Fruit fly (Drosophila melanogaster) whole organism, embryonic: ENCODE results near the gene Best4.
A peak's percentile ranks its signal among the peaks of the same experiment; 100 is the strongest.

Source experiments
- CG1024 ChIP-seq: fragments of 200-800 bp; sonication (Bioruptor generic); IDR thresholded peaks from 2 replicates; pipeline ENCODE4 v1.3.6; 2022; ENCODE audit warnings: missing biosample characterization, missing genetic modification characterization
- CG10654 ChIP-seq: fragments of 200-800 bp; sonication (Bioruptor generic); optimal IDR thresholded peaks from 2 replicates; lab custom pipeline; 2016; ENCODE audit warnings: missing biosample characterization, missing genetic modification characterization
- CG12219 ChIP-seq: fragments of 200-800 bp; sonication (Bioruptor generic); optimal IDR thresholded peaks from 3 replicates; lab custom pipeline; 2018; ENCODE audit warnings: missing biosample characterization, mild to moderate bottlenecking, missing genetic modification characterization
- CG12769 ChIP-seq: fragments of 200-800 bp; sonication (Bioruptor generic); optimal IDR thresholded peaks from 2 replicates; lab custom pipeline; 2019; ENCODE audit warnings: missing biosample characterization, mild to moderate bottlenecking, missing genetic modification characterization, moderate library complexity
- CG13624 ChIP-seq: fragments of 200-800 bp; sonication (Bioruptor generic); optimal IDR thresholded peaks from 2 replicates; lab custom pipeline; 2016; ENCODE audit warnings: missing biosample characterization, missing genetic modification characterization
- CG13894 ChIP-seq: fragments of 200-800 bp; sonication (Bioruptor generic); optimal IDR thresholded peaks from 3 replicates; lab custom pipeline; 2018; ENCODE audit warnings: missing biosample characterization, mild to moderate bottlenecking, missing genetic modification characterization, moderate library complexity
- CG1647 ChIP-seq: fragments of 200-800 bp; sonication (Bioruptor generic); optimal IDR thresholded peaks from 3 replicates; lab custom pipeline; 2016; ENCODE audit warnings: missing biosample characterization, missing genetic modification characterization
- CG16779 ChIP-seq: fragments of 200-800 bp; sonication (Bioruptor generic); IDR thresholded peaks from 2 replicates; pipeline ENCODE4 v1.3.6; 2022; ENCODE audit warnings: missing biosample characterization, missing genetic modification characterization
- CG16815 ChIP-seq: fragments of 200-800 bp; sonication (Bioruptor generic); optimal IDR thresholded peaks from 3 replicates; lab custom pipeline; 2017; ENCODE audit warnings: missing biosample characterization, mild to moderate bottlenecking, missing genetic modification characterization
- CG17328 ChIP-seq: fragments of 200-800 bp; sonication (Bioruptor generic); IDR thresholded peaks from 2 replicates; pipeline ENCODE4 v1.3.6; 2022; ENCODE audit warnings: missing biosample characterization, missing genetic modification characterization
- CG17359 ChIP-seq: fragments of 200-800 bp; sonication (Bioruptor generic); optimal IDR thresholded peaks from 3 replicates; lab custom pipeline; 2018; ENCODE audit warnings: missing biosample characterization, mild to moderate bottlenecking, missing genetic modification characterization, moderate library complexity
- CG18476 ChIP-seq: fragments of 200-800 bp; sonication (Bioruptor generic); optimal IDR thresholded peaks from 2 replicates; lab custom pipeline; 2016; ENCODE audit warnings: missing biosample characterization, mild to moderate bottlenecking, missing genetic modification characterization
- CG18619 ChIP-seq: fragments of 200-800 bp; sonication (Bioruptor generic); optimal IDR thresholded peaks from 3 replicates; lab custom pipeline; 2017; ENCODE audit warnings: missing biosample characterization, mild to moderate bottlenecking, missing genetic modification characterization
- CG2120 ChIP-seq: fragments of 200-800 bp; sonication (Bioruptor generic); optimal IDR thresholded peaks from 3 replicates; lab custom pipeline; 2016; ENCODE audit warnings: missing biosample characterization, missing genetic modification characterization
- CG2202 ChIP-seq: fragments of 200-800 bp; sonication (Bioruptor generic); optimal IDR thresholded peaks from 2 replicates; lab custom pipeline; 2018; ENCODE audit warnings: missing biosample characterization, mild to moderate bottlenecking, missing genetic modification characterization
- CG32767 ChIP-seq: fragments of 200-800 bp; sonication (Bioruptor generic); IDR thresholded peaks from 2 replicates; pipeline ENCODE4 v1.3.6; 2022; ENCODE audit warnings: missing biosample characterization, missing genetic modification characterization
- CG34422 ChIP-seq: fragments of 200-800 bp; sonication (Bioruptor generic); IDR thresholded peaks from 3 replicates; pipeline ENCODE4 v1.3.6; 2022; ENCODE audit warnings: missing biosample characterization, missing genetic modification characterization
- CG4328 ChIP-seq: fragments of 200-800 bp; sonication (Bioruptor generic); optimal IDR thresholded peaks from 3 replicates; lab custom pipeline; 2017; ENCODE audit warnings: missing biosample characterization, missing genetic modification reagents, missing genetic modification characterization
- CG4424 ChIP-seq: fragments of 200-800 bp; sonication (Bioruptor generic); optimal IDR thresholded peaks from 3 replicates; lab custom pipeline; 2016; ENCODE audit warnings: missing biosample characterization, missing genetic modification characterization
- CG4820 ChIP-seq: fragments of 200-800 bp; sonication (Bioruptor generic); optimal IDR thresholded peaks from 3 replicates; lab custom pipeline; 2016; ENCODE audit warnings: missing biosample characterization, missing genetic modification characterization
- CG6654 ChIP-seq: fragments of 200-800 bp; sonication (Bioruptor generic); optimal IDR thresholded peaks from 2 replicates; lab custom pipeline; 2017; ENCODE audit warnings: missing biosample characterization, mild to moderate bottlenecking, missing genetic modification characterization
- CG7357 ChIP-seq: fragments of 200-800 bp; sonication (Bioruptor generic); IDR thresholded peaks from 3 replicates; pipeline ENCODE4 v1.3.6; 2022; ENCODE audit warnings: missing biosample characterization, missing genetic modification characterization
- CG7928 ChIP-seq: fragments of 200-800 bp; sonication (Bioruptor generic); optimal IDR thresholded peaks from 2 replicates; lab custom pipeline; 2017; ENCODE audit warnings: missing biosample characterization, mild to moderate bottlenecking, missing genetic modification characterization
- CG9797 ChIP-seq: fragments of 200-800 bp; sonication (Bioruptor generic); optimal IDR thresholded peaks from 3 replicates; lab custom pipeline; 2018; ENCODE audit warnings: missing biosample characterization, mild to moderate bottlenecking, missing genetic modification characterization
- D19B ChIP-seq: fragments of 200-800 bp; sonication (Bioruptor generic); optimal IDR thresholded peaks from 2 replicates; lab custom pipeline; 2017; ENCODE audit warnings: missing biosample characterization, mild to moderate bottlenecking, missing genetic modification characterization
- Dek ChIP-seq: fragments of 200-800 bp; sonication (Bioruptor generic); optimal IDR thresholded peaks from 3 replicates; lab custom pipeline; 2019; ENCODE audit warnings: missing biosample characterization, mild to moderate bottlenecking, missing genetic modification characterization, moderate library complexity
- Ets97D ChIP-seq: fragments of 200-800 bp; sonication (Bioruptor generic); optimal IDR thresholded peaks from 3 replicates; lab custom pipeline; 2016; ENCODE audit warnings: missing biosample characterization, missing genetic modification characterization
- HLH4C ChIP-seq: fragments of 200-800 bp; sonication (Bioruptor generic); IDR thresholded peaks from 3 replicates; pipeline ENCODE4 v1.3.6; 2022; ENCODE audit warnings: missing biosample characterization, missing genetic modification characterization; ENCODE audit not compliant: partially characterized antibody
- Pdp1 ChIP-seq, 2 experiments: fragments of 200-800 bp; sonication (Bioruptor generic); optimal IDR thresholded peaks; 3 replicates each; lab custom pipeline; 2016; ENCODE audit warnings: missing biosample characterization in 2 of 2, missing genetic modification characterization in 2 of 2, mild to moderate bottlenecking in 1 of 2, moderate library complexity in 1 of 2
- Poxn ChIP-seq: fragments of 200-800 bp; sonication (Bioruptor generic); IDR thresholded peaks from 2 replicates; pipeline ENCODE4 v1.3.6; 2022; ENCODE audit warnings: missing biosample characterization, missing genetic modification characterization
- Spps ChIP-seq: fragments of 200-800 bp; sonication (Bioruptor generic); optimal IDR thresholded peaks from 2 replicates; lab custom pipeline; 2018; ENCODE audit warnings: missing biosample characterization, mild to moderate bottlenecking, missing genetic modification characterization
- dmrt99B ChIP-seq: fragments of 200-800 bp; sonication (Bioruptor generic); optimal IDR thresholded peaks from 2 replicates; lab custom pipeline; 2018; ENCODE audit warnings: missing biosample characterization, mild to moderate bottlenecking, missing genetic modification characterization, moderate library complexity
- dysf ChIP-seq: fragments of 200-800 bp; sonication (Bioruptor generic); IDR thresholded peaks from 3 replicates; pipeline ENCODE4 v1.3.6; 2022; ENCODE audit warnings: missing biosample characterization, missing genetic modification characterization
- esg ChIP-seq: fragments of 200-800 bp; sonication (Bioruptor generic); conservative IDR thresholded peaks from 2 replicates; pipeline ENCODE4 v1.3.6; 2022; ENCODE audit warnings: missing biosample characterization, missing genetic modification characterization
- ewg ChIP-seq: fragments of 200-800 bp; sonication (Bioruptor generic); optimal IDR thresholded peaks from 3 replicates; lab custom pipeline; 2017; ENCODE audit warnings: mild to moderate bottlenecking, missing biosample characterization, missing genetic modification reagents, missing genetic modification characterization
- gro ChIP-seq: fragments of 200-800 bp; sonication (Bioruptor generic); optimal IDR thresholded peaks from 2 replicates; lab custom pipeline; 2016; ENCODE audit warnings: missing biosample characterization, missing genetic modification characterization
- gsb-n ChIP-seq: fragments of 200-800 bp; sonication (Bioruptor generic); optimal IDR thresholded peaks from 3 replicates; lab custom pipeline; 2018; ENCODE audit warnings: missing biosample characterization, mild to moderate bottlenecking, missing genetic modification characterization
- jing ChIP-seq: fragments of 200-800 bp; sonication (Bioruptor generic); optimal IDR thresholded peaks from 2 replicates; lab custom pipeline; 2018; ENCODE audit warnings: missing biosample characterization, mild to moderate bottlenecking, missing genetic modification characterization
- lola ChIP-seq, 3 experiments: fragments of >200 bp in 2 of 3; fragments of 200-800 bp in 1 of 3; sonication (Bioruptor generic) in 1 of 3; optimal IDR thresholded peaks; 2 replicates each; lab custom pipeline; 2017 to 2019; ENCODE audit warnings: missing biosample characterization in 3 of 3, missing genetic modification characterization in 3 of 3, mild to moderate bottlenecking in 1 of 3, moderate library complexity in 1 of 3
- pros ChIP-seq: fragments of 200-800 bp; sonication (Bioruptor generic); optimal IDR thresholded peaks from 3 replicates; lab custom pipeline; 2019; ENCODE audit warnings: missing biosample characterization, mild to moderate bottlenecking, missing genetic modification characterization, moderate library complexity
- shn ChIP-seq: fragments of 200-800 bp; sonication (Bioruptor generic); optimal IDR thresholded peaks from 3 replicates; lab custom pipeline; 2016; ENCODE audit warnings: missing biosample characterization, missing genetic modification characterization
- sisA ChIP-seq: fragments of 200-800 bp; sonication (Bioruptor generic); IDR thresholded peaks from 2 replicates; pipeline ENCODE4 v1.3.6; 2022; ENCODE audit warnings: missing biosample characterization, missing genetic modification characterization
- tin ChIP-seq: fragments of 200-800 bp; sonication (Bioruptor generic); optimal IDR thresholded peaks from 3 replicates; lab custom pipeline; 2016; ENCODE audit warnings: missing biosample characterization, missing genetic modification characterization
- tio ChIP-seq: fragments of 200-800 bp; sonication (Bioruptor generic); optimal IDR thresholded peaks from 2 replicates; lab custom pipeline; 2017; ENCODE audit warnings: missing biosample characterization, missing genetic modification characterization, inconsistent platforms
- trem ChIP-seq: fragments of 200-800 bp; optimal IDR thresholded peaks from 3 replicates; lab custom pipeline; 2019; ENCODE audit warnings: missing biosample characterization, mild to moderate bottlenecking, missing genetic modification characterization, moderate library complexity
- tup ChIP-seq: fragments of 200-800 bp; sonication (Bioruptor generic); optimal IDR thresholded peaks from 2 replicates; lab custom pipeline; 2016; ENCODE audit warnings: missing biosample characterization, mild to moderate bottlenecking, missing genetic modification characterization, moderate library complexity
- zen2 ChIP-seq: fragments of 200-800 bp; sonication (Bioruptor generic); IDR thresholded peaks from 3 replicates; pipeline ENCODE4 v1.3.6; 2022; ENCODE audit warnings: missing biosample characterization, missing genetic modification characterization; ENCODE audit not compliant: partially characterized antibody
- zf30C ChIP-seq: fragments of 200-800 bp; sonication (Bioruptor generic); optimal IDR thresholded peaks from 3 replicates; lab custom pipeline; 2018; ENCODE audit warnings: missing biosample characterization, mild to moderate bottlenecking, missing genetic modification characterization

Gene Best4

dm6 chr3L:15311457-15312368 is 13.0 kb downstream of the Best4 start (continued):
- no peak for TF ChIP-seq CG7357 (GFP tag; lab: Robert Waterston, UW)
- peak; percentile 93 for TF ChIP-seq pros (GFP tag; lab: Kevin White, UChicago)
- no peak for TF ChIP-seq CG1647 (GFP tag; lab: Kevin White, UChicago)
- no peak for TF ChIP-seq CG12769 (tag; lab: Kevin White, UChicago)
- peak; percentile 74 for TF ChIP-seq Spps
- no peak for TF ChIP-seq Pdp1 (GFP tag; optimal IDR thresholded peaks at IDR 0.05; lab: Kevin White, UChicago)
- peak in 1 of 3 experiments; percentile 84 for TF ChIP-seq lola (GFP tag; optimal IDR thresholded peaks at IDR 0.05; lab: Kevin White, UChicago)
- TF ChIP-seq gsb-n (tag; lab: Kevin White, UChicago) = peak; percentile 52
- no peak for TF ChIP-seq CG9797
- TF ChIP-seq CG2202 = peak; percentile 72
- TF ChIP-seq CG17359 (tag; lab: Kevin White, UChicago) = peak; percentile 54
- no peak for TF ChIP-seq CG13624
- no peak for TF ChIP-seq jing (GFP tag; lab: Kevin White, UChicago)
- TF ChIP-seq tup (GFP tag; lab: Kevin White, UChicago) = no peak
- peak; percentile 91 for TF ChIP-seq zf30C (GFP tag; lab: Kevin White, UChicago)
- 0 out of 2 replicates have a peak, but pooled peaks have one; percentile 7 for TF ChIP-seq esg (GFP tag; lab: Robert Waterston, UW)
- no peak for TF ChIP-seq Poxn (GFP tag; lab: Robert Waterston, UW)
- peak; percentile 27 for TF ChIP-seq CG13894 (tag; lab: Kevin White, UChicago)
- TF ChIP-seq ewg (GFP tag; lab: Kevin White, UChicago) = peak; percentile 39
- TF ChIP-seq sisA (GFP tag; lab: Robert Waterston, UW) = peak; percentile 25; the same call in 1 of the 2 replicates
- TF ChIP-seq CG32767 (GFP tag; lab: Robert Waterston, UW) = 0 out of 2 replicates have a peak, but pooled peaks have one; percentile 23
- peak; percentile 4 for TF ChIP-seq CG18476 (GFP tag; lab: Kevin White, UChicago)
- peak; percentile 59 for TF ChIP-seq CG16815
- TF ChIP-seq CG10654 (GFP tag; lab: Kevin White, UChicago) = peak; percentile 12
- TF ChIP-seq CG6654 = peak; percentile 27
- no peak for TF ChIP-seq Dek
- TF ChIP-seq CG34422 (GFP tag; lab: Robert Waterston, UW) = peak; percentile 39; the same call in 1 of the 3 replicates
- TF ChIP-seq dmrt99B (tag; lab: Kevin White, UChicago) = peak; percentile 52
- TF ChIP-seq shn (GFP tag; lab: Kevin White, UChicago) = no peak
- peak; percentile 60; the same call in 1 of the 2 replicates for TF ChIP-seq CG17328 (GFP tag; lab: Robert Waterston, UW)
- no peak for TF ChIP-seq gro (GFP tag; lab: Kevin White, UChicago)
- no peak for TF ChIP-seq CG16779 (GFP tag; lab: Robert Waterston, UW)
- TF ChIP-seq HLH4C (GFP tag; lab: Robert Waterston, UW) = no peak
- peak; percentile 35 for TF ChIP-seq tio
- peak; percentile 72 for TF ChIP-seq CG4424 (GFP tag; lab: Kevin White, UChicago)
- peak; percentile 76 for TF ChIP-seq trem (tag; lab: Kevin White, UChicago)
- TF ChIP-seq CG7928 (GFP tag; lab: Kevin White, UChicago) = no peak
- peak; percentile 14 for TF ChIP-seq CG4328 (GFP tag; lab: Kevin White, UChicago)
- peak; percentile 16 for TF ChIP-seq CG18619 (GFP tag; lab: Kevin White, UChicago)
- peak; percentile 40; the same call in 1 of the 3 replicates for TF ChIP-seq dysf (GFP tag; lab: Robert Waterston, UW)
- no peak for TF ChIP-seq zen2 (GFP tag; lab: Robert Waterston, UW)
- TF ChIP-seq Ets97D (GFP tag; lab: Kevin White, UChicago) = no peak
- no peak for TF ChIP-seq CG2120 (GFP tag; lab: Kevin White, UChicago)
- TF ChIP-seq CG4820 (GFP tag; lab: Kevin White, UChicago) = peak; percentile 44
- no peak for TF ChIP-seq D19B (GFP tag; lab: Kevin White, UChicago)
- peak; percentile 45 for TF ChIP-seq CG12219
- no peak for TF ChIP-seq CG1024 (GFP tag; lab: Robert Waterston, UW)
- peak; percentile 60 for TF ChIP-seq tin (GFP tag; lab: Kevin White, UChicago)
